Worm (Caenorhabditis elegans) whole organism, young adult: ENCODE measurements around the gene C15H11.1.

Experiments
- aptf-3 ChIP-seq: fragments of 200-800 bp; sonication (Bioruptor generic); IDR thresholded peaks from 2 replicates; pipeline ENCODE4 v1.3.6; 2022; ENCODE audit warnings: missing genetic modification characterization, missing compliant biosample characterization
- ceh-91 ChIP-seq: fragments of 200-800 bp; sonication (Bioruptor generic); IDR thresholded peaks from 2 replicates; pipeline ENCODE4 v1.3.6; 2022; ENCODE audit warnings: missing genetic modification reagents, missing genetic modification characterization, missing compliant biosample characterization
- dpl-1 ChIP-seq: fragments of 150-350 bp; optimal IDR thresholded peaks from 2 replicates; lab custom pipeline; 2014; ENCODE audit warnings: missing biosample characterization, missing genetic modification reagents, missing genetic modification characterization
- efl-1 ChIP-seq: fragments of 150-350 bp; optimal IDR thresholded peaks from 2 replicates; lab custom pipeline; 2014; ENCODE audit warnings: missing biosample characterization, missing genetic modification reagents, missing genetic modification characterization
- pha-4 ChIP-seq: fragments of 150-350 bp; sonication (generic microtip); optimal IDR thresholded peaks from 2 replicates; lab custom pipeline; 2014; ENCODE audit warnings: missing biosample characterization, missing genetic modification reagents, missing genetic modification characterization

- TF ChIP-seq aptf-3 (no peak), dpl-1 (GFP tag; lab: Kevin White, UChicago) (no peak), pha-4 (no peak), efl-1 (no peak), ceh-91 (GFP tag; lab: Robert Waterston, UW) (no peak)
These were observed 28.7 kb downstream of the C15H11.1 start, which contains the start of gene pas-1 for ce11 chrV:14422317-14422716.
